Worm (Caenorhabditis elegans): ENCODE results near the gene srd-19.
A peak's percentile ranks its signal among the peaks of the same experiment; 100 is the strongest.

The srd-19 gene

DNA sequence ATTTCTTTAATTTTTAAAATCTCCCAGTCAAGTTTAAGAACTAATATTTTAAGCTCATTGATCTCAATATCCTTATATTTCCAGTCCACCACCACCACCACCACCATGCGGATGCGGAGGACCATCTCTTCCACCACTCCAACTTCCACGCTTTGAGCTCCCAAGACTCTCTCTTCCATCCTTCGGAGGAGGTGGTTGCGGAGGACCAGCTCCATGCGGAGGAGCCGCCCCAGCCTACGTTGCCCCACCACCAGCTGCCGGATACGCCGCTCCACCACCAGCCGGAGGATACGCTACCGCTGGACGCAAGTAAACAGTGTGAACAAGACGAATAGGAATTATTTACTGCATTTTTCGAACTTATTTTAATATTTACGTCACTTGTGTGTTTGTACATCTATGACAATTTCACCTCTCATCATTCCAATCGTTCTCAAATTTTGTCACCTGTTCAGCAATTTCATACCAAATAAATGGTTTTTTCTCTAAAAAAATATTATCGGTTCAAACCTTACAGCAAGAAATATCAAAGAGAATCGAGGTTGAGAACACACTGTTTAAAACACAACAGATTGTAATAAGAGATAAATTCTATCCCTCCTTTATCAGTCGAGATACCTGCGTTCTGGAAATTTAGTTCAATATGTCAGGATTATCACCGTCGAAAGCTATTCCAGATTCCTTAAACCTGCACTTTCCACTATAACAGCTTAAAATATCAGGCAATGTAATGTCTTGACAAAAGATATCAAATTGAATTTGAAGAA is 17.2 kb downstream of the srd-19 start:
- TF ChIP-seq flt-1 (GFP tag; IDR thresholded peaks at IDR 0.05) (no peak), T22C8.4 (GFP tag; IDR thresholded peaks at IDR 0.05) (no peak), ztf-23 (GFP tag; IDR thresholded peaks at IDR 0.05) (no peak), med-1 (GFP tag; optimal IDR thresholded peaks at IDR 0.05; ENCODE audit: insufficient read depth) (no peak), ztf-29 (GFP tag; IDR thresholded peaks at IDR 0.05) (no peak), cog-1 (tag; optimal IDR thresholded peaks at IDR 0.05) (no peak), klf-2 (GFP tag; conservative IDR thresholded peaks at IDR 0.05) (no peak)

DNA sequence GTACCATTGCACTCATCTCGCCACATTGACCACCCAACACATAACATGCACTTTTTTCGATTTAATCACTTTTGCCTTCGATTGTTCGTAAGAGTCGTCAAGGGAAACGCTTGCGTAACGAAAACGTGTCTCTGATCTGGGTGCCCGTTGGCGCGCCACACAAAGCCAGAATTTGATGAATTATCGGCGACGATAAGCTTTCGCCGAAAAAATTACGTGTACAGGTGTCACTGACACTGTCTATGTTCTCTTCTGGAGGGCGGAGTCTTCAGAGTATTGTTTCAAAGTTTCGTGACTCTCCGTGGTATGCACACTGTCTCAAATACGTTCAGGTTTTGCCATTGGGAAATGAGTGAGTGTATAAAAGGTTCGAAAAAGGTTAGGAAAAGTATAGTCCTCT is 17.9 kb downstream of the srd-19 start, which contains the start of gene F53F1.4:
F53F1.4 (plus strand) TSS at position 390 of the 400 bp plus-strand sequence.
- TF ChIP-seq T22C8.4 (GFP tag; IDR thresholded peaks at IDR 0.05), result no peak

DNA sequence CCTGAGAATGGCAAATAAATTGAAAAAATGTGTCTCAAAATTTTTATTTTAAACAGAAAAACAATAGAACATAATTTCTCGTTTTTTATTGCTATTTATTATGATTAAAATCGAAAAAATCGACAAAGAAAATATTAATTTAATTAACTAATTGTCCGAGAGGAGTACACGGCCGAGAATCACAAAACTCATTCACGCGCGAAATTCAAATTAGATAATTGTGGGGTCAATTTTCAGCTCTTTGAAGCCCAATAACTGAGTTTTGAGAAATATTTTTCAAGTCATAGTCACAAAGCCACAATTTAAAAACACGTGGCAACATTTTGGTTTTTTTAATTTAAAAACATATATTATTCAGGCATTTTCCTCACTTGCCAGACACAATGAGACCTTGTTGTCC is 19.5 kb downstream of the srd-19 start:
- TF ChIP-seq T22C8.4 (GFP tag; IDR thresholded peaks at IDR 0.05), result no peak
- no peak for TF ChIP-seq tab-1 (GFP tag; IDR thresholded peaks at IDR 0.05)
- no peak for TF ChIP-seq ref-1 (GFP tag; conservative IDR thresholded peaks at IDR 0.05)
- TF ChIP-seq cog-1 (tag; optimal IDR thresholded peaks at IDR 0.05), result no peak
- TF ChIP-seq ztf-23 (GFP tag; IDR thresholded peaks at IDR 0.05), result no peak
- TF ChIP-seq med-1 (GFP tag; optimal IDR thresholded peaks at IDR 0.05; ENCODE audit: insufficient read depth), result no peak
- no peak for TF ChIP-seq ztf-29 (GFP tag; IDR thresholded peaks at IDR 0.05)
- no peak for TF ChIP-seq flt-1 (GFP tag; IDR thresholded peaks at IDR 0.05)
- no peak for TF ChIP-seq klf-2 (GFP tag; conservative IDR thresholded peaks at IDR 0.05)

DNA sequence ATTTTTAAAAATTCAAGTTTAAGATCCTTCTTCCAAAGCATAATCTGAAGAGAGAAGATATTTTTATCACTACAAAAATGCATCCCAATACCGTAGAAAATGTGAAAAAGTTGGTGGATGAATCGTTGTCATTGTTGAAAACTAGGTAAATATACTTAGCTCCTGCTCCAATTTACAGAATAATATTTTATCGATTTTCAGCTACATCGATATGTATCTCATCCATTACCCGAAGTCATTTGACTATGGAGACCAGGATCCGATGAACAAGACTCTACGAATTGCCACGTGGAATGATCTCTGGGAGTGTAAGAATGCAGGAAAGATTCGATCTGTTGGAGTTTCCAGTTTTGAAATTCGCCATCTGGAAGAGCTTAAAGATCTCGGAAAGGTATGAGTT is 20.1 kb downstream of the srd-19 start:
- TF ChIP-seq ref-1 (GFP tag; conservative IDR thresholded peaks at IDR 0.05), result no peak
- TF ChIP-seq med-1 (GFP tag; optimal IDR thresholded peaks at IDR 0.05; ENCODE audit: insufficient read depth), result no peak
- no peak for TF ChIP-seq ztf-23 (GFP tag; IDR thresholded peaks at IDR 0.05)
- TF ChIP-seq flt-1 (GFP tag; IDR thresholded peaks at IDR 0.05), result no peak
- TF ChIP-seq cog-1 (tag; optimal IDR thresholded peaks at IDR 0.05), result no peak
- no peak for TF ChIP-seq T22C8.4 (GFP tag; IDR thresholded peaks at IDR 0.05)
- TF ChIP-seq klf-2 (GFP tag; conservative IDR thresholded peaks at IDR 0.05), result no peak
- TF ChIP-seq ztf-29 (GFP tag; IDR thresholded peaks at IDR 0.05), result no peak
- no peak for TF ChIP-seq tab-1 (GFP tag; IDR thresholded peaks at IDR 0.05)

- TF ChIP-seq tab-1 (GFP tag; IDR thresholded peaks at IDR 0.05) (no peak), ztf-23 (GFP tag; IDR thresholded peaks at IDR 0.05) (no peak), T22C8.4 (GFP tag; IDR thresholded peaks at IDR 0.05) (no peak), flt-1 (GFP tag; IDR thresholded peaks at IDR 0.05) (no peak), ref-1 (GFP tag; conservative IDR thresholded peaks at IDR 0.05) (no peak), cog-1 (tag; optimal IDR thresholded peaks at IDR 0.05) (no peak), ztf-29 (GFP tag; IDR thresholded peaks at IDR 0.05) (no peak)
These were observed 20.6 kb downstream of the srd-19 start, which contains the start of gene F53F1.3 for ce11 chrV:13407913-13408312. Gene F53F1.3, plus strand, starts transcription at chrV:13408242.

DNA sequence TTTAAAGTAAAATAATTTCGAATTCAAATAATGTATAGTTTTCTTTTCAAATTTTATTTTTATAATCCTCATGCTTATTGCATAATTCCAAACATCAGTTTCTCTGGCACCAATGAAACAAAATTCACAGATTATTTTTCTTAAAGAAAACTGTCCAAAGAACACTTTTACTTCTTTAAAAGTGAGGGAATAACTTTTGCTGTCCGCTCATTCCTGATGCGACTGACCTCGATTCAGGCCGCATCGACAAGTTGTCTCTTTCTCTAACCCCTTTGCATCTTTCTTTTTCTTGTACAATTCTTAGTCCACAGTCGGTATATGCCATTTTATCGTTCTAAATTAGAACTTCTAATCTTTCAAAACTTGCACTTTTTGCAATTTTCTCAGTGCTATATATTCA is 22.0 kb downstream of the srd-19 start, which contains the start of gene F53F1.2:
F53F1.2 (plus strand) TSS at position 306 of the 400 bp plus-strand sequence.
- TF ChIP-seq T22C8.4 (GFP tag; IDR thresholded peaks at IDR 0.05), result no peak
- TF ChIP-seq flt-1 (GFP tag; IDR thresholded peaks at IDR 0.05), result no peak
- no peak for TF ChIP-seq tab-1 (GFP tag; IDR thresholded peaks at IDR 0.05)
- TF ChIP-seq ref-1 (GFP tag; conservative IDR thresholded peaks at IDR 0.05), result no peak
- TF ChIP-seq ztf-23 (GFP tag; IDR thresholded peaks at IDR 0.05), result no peak
- no peak for TF ChIP-seq ztf-29 (GFP tag; IDR thresholded peaks at IDR 0.05)
- TF ChIP-seq med-1 (GFP tag; optimal IDR thresholded peaks at IDR 0.05; ENCODE audit: insufficient read depth), result no peak
- TF ChIP-seq klf-2 (GFP tag; conservative IDR thresholded peaks at IDR 0.05), result no peak
- no peak for TF ChIP-seq cog-1 (tag; optimal IDR thresholded peaks at IDR 0.05)

- no peak for TF ChIP-seq med-1 (GFP tag; optimal IDR thresholded peaks at IDR 0.05; ENCODE audit: insufficient read depth)
- TF ChIP-seq tab-1 (GFP tag; IDR thresholded peaks at IDR 0.05), result no peak
- no peak for TF ChIP-seq klf-2 (GFP tag; conservative IDR thresholded peaks at IDR 0.05)
- TF ChIP-seq T22C8.4 (GFP tag; IDR thresholded peaks at IDR 0.05), result no peak
- no peak for TF ChIP-seq ztf-23 (GFP tag; IDR thresholded peaks at IDR 0.05)
- TF ChIP-seq ztf-29 (GFP tag; IDR thresholded peaks at IDR 0.05), result no peak
- no peak for TF ChIP-seq ref-1 (GFP tag; conservative IDR thresholded peaks at IDR 0.05)
- TF ChIP-seq cog-1 (tag; optimal IDR thresholded peaks at IDR 0.05), result no peak
- no peak for TF ChIP-seq flt-1 (GFP tag; IDR thresholded peaks at IDR 0.05)
These were observed 22.5 kb downstream of the srd-19 start, which contains the start of gene cutl-1 for ce11 chrV:13406032-13406431. Gene cutl-1, minus strand, starts transcription at chrV:13406114.

ce11 chrV:13402524-13402923 is 26.0 kb downstream of the srd-19 start:
- TF ChIP-seq ref-1 (GFP tag; conservative IDR thresholded peaks at IDR 0.05), result no peak
- no peak for TF ChIP-seq med-1 (GFP tag; optimal IDR thresholded peaks at IDR 0.05; ENCODE audit: insufficient read depth)
- no peak for TF ChIP-seq flt-1 (GFP tag; IDR thresholded peaks at IDR 0.05)
- no peak for TF ChIP-seq klf-2 (GFP tag; conservative IDR thresholded peaks at IDR 0.05)
- TF ChIP-seq tab-1 (GFP tag; IDR thresholded peaks at IDR 0.05), result no peak
- TF ChIP-seq T22C8.4 (GFP tag; IDR thresholded peaks at IDR 0.05), result no peak
- no peak for TF ChIP-seq cog-1 (tag; optimal IDR thresholded peaks at IDR 0.05)
- TF ChIP-seq ztf-23 (GFP tag; IDR thresholded peaks at IDR 0.05), result no peak
- no peak for TF ChIP-seq ztf-29 (GFP tag; IDR thresholded peaks at IDR 0.05)

DNA sequence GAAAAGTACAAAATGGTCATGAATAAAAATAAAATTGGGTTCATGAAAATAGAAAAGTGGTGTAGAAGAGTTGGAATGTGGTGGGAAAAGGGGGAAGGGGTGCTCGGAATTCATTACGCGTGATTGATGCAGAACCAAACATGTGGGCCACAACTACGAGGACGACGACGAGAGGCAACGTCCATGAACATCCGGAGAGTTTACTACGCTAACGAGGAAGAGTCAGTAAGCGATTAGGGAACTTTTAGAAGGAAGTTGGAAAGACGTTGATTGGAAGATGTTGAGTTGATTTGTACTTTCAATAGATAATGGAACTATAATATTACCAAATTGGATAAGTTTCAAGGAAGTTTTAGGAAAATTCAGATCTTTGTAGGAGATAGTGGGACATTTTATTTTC is 26.9 kb downstream of the srd-19 start:
- TF ChIP-seq ref-1 (GFP tag; conservative IDR thresholded peaks at IDR 0.05) (no peak), klf-2 (GFP tag; conservative IDR thresholded peaks at IDR 0.05) (no peak), med-1 (GFP tag; optimal IDR thresholded peaks at IDR 0.05; ENCODE audit: insufficient read depth) (no peak), ztf-23 (GFP tag; IDR thresholded peaks at IDR 0.05) (no peak), ztf-29 (GFP tag; IDR thresholded peaks at IDR 0.05) (no peak), cog-1 (tag; optimal IDR thresholded peaks at IDR 0.05) (no peak), flt-1 (GFP tag; IDR thresholded peaks at IDR 0.05) (no peak), T22C8.4 (GFP tag; IDR thresholded peaks at IDR 0.05) (no peak), tab-1 (GFP tag; IDR thresholded peaks at IDR 0.05) (no peak)

DNA sequence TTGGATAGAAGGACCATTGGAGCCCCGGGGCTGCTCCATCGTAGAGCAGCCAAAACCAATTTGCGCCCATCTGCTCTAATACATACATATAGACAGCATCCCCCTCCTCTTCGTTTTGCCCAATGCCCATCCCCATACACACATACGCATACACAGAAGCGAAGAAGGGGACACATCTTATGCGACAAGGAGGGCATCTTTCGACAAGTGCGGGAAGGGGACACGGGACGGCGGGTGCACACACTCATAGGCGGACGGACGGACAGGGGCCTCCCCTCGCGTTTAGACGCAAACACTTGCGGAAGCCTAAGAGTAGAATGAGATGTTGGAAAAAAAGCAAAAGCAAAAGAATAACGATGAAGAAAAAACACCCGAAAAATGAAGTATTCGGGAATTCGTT is 32.1 kb downstream of the srd-19 start:
- TF ChIP-seq ztf-29 (GFP tag; IDR thresholded peaks at IDR 0.05) (0 out of 2 replicates have a peak, but pooled peaks have one; percentile 27), med-1 (GFP tag; optimal IDR thresholded peaks at IDR 0.05; ENCODE audit: insufficient read depth) (no peak), cog-1 (tag; optimal IDR thresholded peaks at IDR 0.05) (peak; percentile 65), ztf-23 (GFP tag; IDR thresholded peaks at IDR 0.05) (0 out of 2 replicates have a peak, but pooled peaks have one; percentile 39), tab-1 (GFP tag; IDR thresholded peaks at IDR 0.05) (no peak), klf-2 (GFP tag; conservative IDR thresholded peaks at IDR 0.05) (0 out of 2 replicates have a peak, but pooled peaks have one; percentile 43), flt-1 (GFP tag; IDR thresholded peaks at IDR 0.05) (peak; percentile 71), ref-1 (GFP tag; conservative IDR thresholded peaks at IDR 0.05) (no peak), T22C8.4 (GFP tag; IDR thresholded peaks at IDR 0.05) (no peak)

Measured in whole organism, midembryonic.